Fruit fly (Drosophila melanogaster): ENCODE results near the gene VAChT.

VAChT gene

dm6 chr3R:18671112-18671729 lies 34.1 kb upstream of the VAChT start, which contains the start of gene CG31230:
Gene CG31230 (plus strand): TSS chr3R:18671679.
- TF ChIP-seq CG2712 (tag; optimal IDR thresholded peaks at IDR 0.05) = no peak
- TF ChIP-seq Abd-B (GFP tag; optimal IDR thresholded peaks at IDR 0.05) = no peak
- peak; percentile 29 for TF ChIP-seq lab (GFP tag; optimal IDR thresholded peaks at IDR 0.05)
- TF ChIP-seq mirr (GFP tag; optimal IDR thresholded peaks at IDR 0.05) = peak; percentile 0
- TF ChIP-seq CG9609 (GFP tag; optimal IDR thresholded peaks at IDR 0.05) = no peak
- peak; percentile 4 for TF ChIP-seq grn (GFP tag; optimal IDR thresholded peaks at IDR 0.05)
- TF ChIP-seq sug (tag; optimal IDR thresholded peaks at IDR 0.05) = peak; percentile 16
- no peak for TF ChIP-seq CkIIα-i1 (GFP tag; IDR thresholded peaks at IDR 0.05)
- peak; percentile 50 for TF ChIP-seq Jarid2 (GFP tag; optimal IDR thresholded peaks at IDR 0.05)
- no peak for TF ChIP-seq dmrt11E (tag; optimal IDR thresholded peaks at IDR 0.05)
- peak in 1 of 2 experiments; percentile 30 for TF ChIP-seq Hr78 (GFP tag; optimal IDR thresholded peaks at IDR 0.05)
- peak; percentile 39 for TF ChIP-seq Med (GFP tag)
- TF ChIP-seq CG34376 (GFP tag; optimal IDR thresholded peaks at IDR 0.05) = peak; percentile 11
- 0 out of 3 replicates have a peak, but pooled peaks have one; percentile 6 for TF ChIP-seq z (GFP tag; IDR thresholded peaks at IDR 0.05)
- TF ChIP-seq sd (tag; optimal IDR thresholded peaks at IDR 0.05) = peak; percentile 94
- TF ChIP-seq HmgZ (tag; optimal IDR thresholded peaks at IDR 0.05) = peak; percentile 41
- TF ChIP-seq CG31365 (tag; optimal IDR thresholded peaks at IDR 0.05) = peak; percentile 2
- no peak for TF ChIP-seq Blimp-1 (GFP tag; optimal IDR thresholded peaks at IDR 0.05)
- TF ChIP-seq CG11695 (GFP tag; IDR thresholded peaks at IDR 0.05) = peak; percentile 13; the same call in 1 of the 3 replicates
- TF ChIP-seq exex (tag; optimal IDR thresholded peaks at IDR 0.05) = peak; percentile 62
- TF ChIP-seq B-H2 (GFP tag; optimal IDR thresholded peaks at IDR 0.05) = peak; percentile 1
- TF ChIP-seq GATAe (GFP tag; conservative IDR thresholded peaks at IDR 0.05) = peak; percentile 71; the same call in 1 of the 2 replicates

dm6 chr3R:18677500-18677940 lies 27.8 kb upstream of the VAChT start, which contains the start of the genes dind and CG7706:
Gene dind (minus strand): TSS chr3R:18677539.
Gene CG7706 (plus strand): TSS chr3R:18677818.
- TF ChIP-seq Sry-β (GFP tag; optimal IDR thresholded peaks at IDR 0.05) = peak; percentile 85
- peak; percentile 33 for TF ChIP-seq CG2120 (GFP tag; optimal IDR thresholded peaks at IDR 0.05)
- TF ChIP-seq CG10267 (tag; optimal IDR thresholded peaks at IDR 0.05) = peak; percentile 90
- TF ChIP-seq fd96Cb (tag; optimal IDR thresholded peaks at IDR 0.05) = no peak
- TF ChIP-seq aop (GFP tag; IDR thresholded peaks at IDR 0.05) = no peak
- TF ChIP-seq CG8388 (GFP tag; optimal IDR thresholded peaks at IDR 0.05) = no peak
- no peak for TF ChIP-seq abd-A (tag; optimal IDR thresholded peaks at IDR 0.05)
- no peak for TF ChIP-seq hkb (optimal IDR thresholded peaks at IDR 0.05)
- TF ChIP-seq hkb (GFP tag; IDR thresholded peaks at IDR 0.05) = no peak
- TF ChIP-seq CG17829 (tag; optimal IDR thresholded peaks at IDR 0.05) = peak; percentile 15
- no peak for TF ChIP-seq CG10431 (GFP tag; optimal IDR thresholded peaks at IDR 0.05)
- TF ChIP-seq CG1233 (GFP tag; optimal IDR thresholded peaks at IDR 0.05) = no peak
- TF ChIP-seq trem (tag; optimal IDR thresholded peaks at IDR 0.05) = peak; percentile 70
- no peak for TF ChIP-seq Fer2 (tag; optimal IDR thresholded peaks at IDR 0.05)
- no peak for TF ChIP-seq sisA (GFP tag; IDR thresholded peaks at IDR 0.05)
- no peak for TF ChIP-seq az2 (GFP tag; optimal IDR thresholded peaks at IDR 0.05)
- TF ChIP-seq hb (GFP tag; IDR thresholded peaks at IDR 0.05; ENCODE audit: partially characterized antibody) = no peak
- TF ChIP-seq CG11723 (GFP tag; optimal IDR thresholded peaks at IDR 0.05) = no peak
- TF ChIP-seq CG4854 (GFP tag; optimal IDR thresholded peaks at IDR 0.05) = no peak
- no peak for TF ChIP-seq corto (GFP tag; optimal IDR thresholded peaks at IDR 0.05)
- peak; percentile 40 for TF ChIP-seq Dp (GFP tag; optimal IDR thresholded peaks at IDR 0.05)
- TF ChIP-seq pfk (GFP tag; optimal IDR thresholded peaks at IDR 0.05) = no peak
- TF ChIP-seq CG15514 (GFP tag; optimal IDR thresholded peaks at IDR 0.05) = peak; percentile 9
- no peak for TF ChIP-seq MTF-1 (GFP tag; optimal IDR thresholded peaks at IDR 0.05; ENCODE audit: borderline replicate concordance)
- no peak for TF ChIP-seq Lpt (GFP tag; optimal IDR thresholded peaks at IDR 0.05)
- no peak for TF ChIP-seq CG16863 (GFP tag; optimal IDR thresholded peaks at IDR 0.05)
- TF ChIP-seq CG17912 (GFP tag; optimal IDR thresholded peaks at IDR 0.05) = no peak

Data from whole organism, embryonic.